Worm (Caenorhabditis elegans): ENCODE data around the gene Y43F8B.13.

ce11 chrV:19436307-19436706 is 19.4 kb upstream of the Y43F8B.13 start, which contains the start of gene C25F9.14:
- TF ChIP-seq dao-5 (tag; optimal IDR thresholded peaks at IDR 0.05) (no peak), W03F9.2 (tag; optimal IDR thresholded peaks at IDR 0.05) (no peak)
